Worm (Caenorhabditis elegans): ENCODE measurements around the gene rpb-9.
A peak's percentile ranks its signal among the peaks of the same experiment; 100 is the strongest.

The rpb-9 gene

DNA sequence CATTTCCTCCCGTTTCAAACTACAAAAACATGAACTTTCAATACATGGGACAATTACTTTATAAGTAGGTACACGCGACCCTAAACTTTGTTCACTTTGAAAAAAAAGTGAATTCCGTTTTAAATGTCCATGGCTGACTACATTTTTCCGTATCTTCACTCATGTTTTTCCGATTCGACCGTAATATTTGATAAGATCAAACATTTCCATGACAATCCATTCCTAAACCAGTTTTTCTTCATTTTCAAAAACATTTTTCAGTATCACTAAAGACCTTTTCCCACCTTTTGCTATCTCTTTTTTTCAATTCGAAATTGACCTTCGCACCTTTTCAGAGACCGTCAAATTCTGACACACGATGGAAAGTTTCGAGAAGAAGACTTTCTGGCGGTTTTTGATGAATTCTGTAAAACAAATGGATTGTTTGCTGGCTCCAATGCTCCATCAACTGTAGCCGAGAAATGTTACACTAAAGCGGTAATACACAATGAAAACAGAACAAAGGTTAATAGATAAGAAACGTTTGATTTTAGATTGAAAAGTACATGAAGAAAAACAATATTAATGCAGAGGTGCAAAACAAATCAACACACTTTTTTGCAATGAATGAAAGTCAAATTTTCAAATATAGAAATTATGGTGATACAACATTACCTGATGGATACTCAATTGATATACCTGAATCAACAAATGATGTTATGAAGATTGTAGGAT, 15.4 kb upstream of the rpb-9 start (continued):
- TF ChIP-seq nhr-237 (tag; optimal IDR thresholded peaks at IDR 0.05) (no peak), skn-1 (tag; optimal IDR thresholded peaks at IDR 0.05) (no peak), jun-1 (tag; optimal IDR thresholded peaks at IDR 0.05) (no peak), hlh-17 (GFP tag; optimal IDR thresholded peaks at IDR 0.05; ENCODE audit: borderline replicate concordance) (no peak), efl-1 (optimal IDR thresholded peaks at IDR 0.05) (no peak), efl-1 (GFP tag; optimal IDR thresholded peaks at IDR 0.05 in 1 of 2) (peak in 1 of 2 experiments; percentile 54), unc-130 (tag; optimal IDR thresholded peaks at IDR 0.05) (no peak), C04F5.9 (tag; optimal IDR thresholded peaks at IDR 0.05) (no peak), elt-3 (tag; optimal IDR thresholded peaks at IDR 0.05) (peak in 5 of 6 experiments; percentile 9 to 82 (median 30)), ceh-63 (GFP tag; optimal IDR thresholded peaks at IDR 0.05) (no peak), nhr-28 (tag; optimal IDR thresholded peaks at IDR 0.05) (no peak), aha-1 (tag; optimal IDR thresholded peaks at IDR 0.05) (no peak), fkh-8 (tag; optimal IDR thresholded peaks at IDR 0.05) (no peak), pax-3 (tag; optimal IDR thresholded peaks at IDR 0.05) (no peak), sup-37 (GFP tag; optimal IDR thresholded peaks at IDR 0.05) (no peak), ceh-90 (tag; optimal IDR thresholded peaks at IDR 0.05) (no peak), dpl-1 (GFP tag; optimal IDR thresholded peaks at IDR 0.05) (no peak), xbp-1 (tag; optimal IDR thresholded peaks at IDR 0.05) (no peak), lir-3 (tag; optimal IDR thresholded peaks at IDR 0.05; ENCODE audit: poor library complexity) (no peak), egl-13 (tag; optimal IDR thresholded peaks at IDR 0.05) (no peak), egl-27 (tag; optimal IDR thresholded peaks at IDR 0.05) (no peak), snu-23 (GFP tag; optimal IDR thresholded peaks at IDR 0.05) (peak; percentile 43), nhr-12 (tag; optimal IDR thresholded peaks at IDR 0.05) (no peak), ceh-8 (GFP tag; optimal IDR thresholded peaks at IDR 0.05) (no peak), mab-9 (GFP tag; IDR thresholded peaks at IDR 0.05) (no peak), nhr-76 (tag; optimal IDR thresholded peaks at IDR 0.05) (no peak)

- TF ChIP-seq lin-39 (tag; optimal IDR thresholded peaks at IDR 0.05) (no peak), sox-4 (tag; optimal IDR thresholded peaks at IDR 0.05) (no peak), dsc-1 (tag; optimal IDR thresholded peaks at IDR 0.05) (no peak), pag-3 (tag; optimal IDR thresholded peaks at IDR 0.05; ENCODE audit: borderline replicate concordance, insufficient read depth) (peak; percentile 26), egl-13 (tag; optimal IDR thresholded peaks at IDR 0.05) (no peak), C16A3.4 (tag; optimal IDR thresholded peaks at IDR 0.05) (no peak), mef-2 (tag; optimal IDR thresholded peaks at IDR 0.05) (no peak), tbx-2 (tag; optimal IDR thresholded peaks at IDR 0.05) (peak; percentile 20), nhr-77 (tag; optimal IDR thresholded peaks at IDR 0.05) (no peak), mep-1 (tag; optimal IDR thresholded peaks at IDR 0.05) (no peak), F16B12.6 (tag; optimal IDR thresholded peaks at IDR 0.05) (no peak), ceh-90 (tag; optimal IDR thresholded peaks at IDR 0.05) (no peak), alr-1 (tag; optimal IDR thresholded peaks at IDR 0.05; ENCODE audit: borderline replicate concordance) (no peak), hlh-17 (GFP tag; optimal IDR thresholded peaks at IDR 0.05; ENCODE audit: borderline replicate concordance) (no peak), sptf-1 (tag; optimal IDR thresholded peaks at IDR 0.05) (no peak), lin-35 (GFP tag; optimal IDR thresholded peaks at IDR 0.05) (peak in 1 of 2 experiments; percentile 8), mdl-1 (tag; optimal IDR thresholded peaks at IDR 0.05) (peak in 1 of 2 experiments; percentile 77), ceh-88 (GFP tag; IDR thresholded peaks at IDR 0.05) (no peak), fkh-10 (GFP tag; optimal IDR thresholded peaks at IDR 0.05) (no peak), isw-1 (GFP tag; IDR thresholded peaks at IDR 0.05) (no peak), C04F5.9 (tag; optimal IDR thresholded peaks at IDR 0.05) (no peak), xbp-1 (tag; optimal IDR thresholded peaks at IDR 0.05) (peak; percentile 87), ztf-11 (tag; optimal IDR thresholded peaks at IDR 0.05) (no peak), mab-9 (GFP tag; IDR thresholded peaks at IDR 0.05) (no peak), fkh-4 (tag; optimal IDR thresholded peaks at IDR 0.05; ENCODE audit: borderline replicate concordance) (no peak), nhr-20 (tag; optimal IDR thresholded peaks at IDR 0.05) (peak; percentile 82), jun-1 (tag; optimal IDR thresholded peaks at IDR 0.05) (no peak), ets-5 (GFP tag; IDR thresholded peaks at IDR 0.05) (no peak), snu-23 (GFP tag; optimal IDR thresholded peaks at IDR 0.05) (peak; percentile 64), lin-15B (tag; optimal IDR thresholded peaks at IDR 0.05) (no peak), rnt-1 (tag; optimal IDR thresholded peaks at IDR 0.05) (no peak), dpl-1 (GFP tag; optimal IDR thresholded peaks at IDR 0.05) (peak in 1 of 3 experiments; percentile 9), zag-1 (tag; optimal IDR thresholded peaks at IDR 0.05) (no peak), nhr-12 (tag; optimal IDR thresholded peaks at IDR 0.05) (no peak)
Observed at ce11 chrV:8026343-8026742, 14.2 kb upstream of the rpb-9 start, which contains the start of gene F43H9.4. F43H9.4 (plus strand) TSS chrV:8026708.

All from whole organism, L1 larva.